Worm (Caenorhabditis elegans) whole organism, young adult: ENCODE results near the gene sre-27.

Source experiments
- B0261.1 ChIP-seq: sonication (generic microtip); optimal IDR thresholded peaks from 2 replicates; lab custom pipeline; 2016; ENCODE audit warnings: mild to moderate bottlenecking, missing genetic modification characterization, moderate library complexity, missing compliant biosample characterization
- B0336.3 ChIP-seq: fragments of 200-800 bp; sonication (Bioruptor generic); IDR thresholded peaks from 2 replicates; pipeline ENCODE4 v1.3.6; 2022; ENCODE audit warnings: missing genetic modification characterization, missing compliant biosample characterization
- C06A6.2 ChIP-seq: fragments of 200-800 bp; sonication (Bioruptor generic); conservative IDR thresholded peaks from 2 replicates; pipeline ENCODE4 v1.3.6; 2022; ENCODE audit warnings: missing genetic modification characterization, missing compliant biosample characterization
- F23B12.7 ChIP-seq: sonication (generic microtip); optimal IDR thresholded peaks from 2 replicates; lab custom pipeline; 2017; ENCODE audit warnings: missing genetic modification characterization, mild to moderate bottlenecking, missing compliant biosample characterization, antibody characterized with exemption, moderate library complexity; ENCODE audit not compliant: insufficient read depth
- F33H1.4 ChIP-seq: fragments of 200-800 bp; sonication (Bioruptor generic); IDR thresholded peaks from 2 replicates; pipeline ENCODE4 v1.3.6; 2022; ENCODE audit warnings: missing genetic modification reagents, missing genetic modification characterization, missing compliant biosample characterization
- F39B2.1 ChIP-seq: fragments of 200-800 bp; sonication (Bioruptor generic); IDR thresholded peaks from 2 replicates; pipeline ENCODE4 v1.3.6; 2022; ENCODE audit warnings: missing genetic modification reagents, missing genetic modification characterization, missing compliant biosample characterization
- F52B5.7 ChIP-seq: sonication (generic microtip); optimal IDR thresholded peaks from 2 replicates; lab custom pipeline; 2016; ENCODE audit warnings: mild to moderate bottlenecking, missing genetic modification characterization, missing compliant biosample characterization
- F55B11.4 ChIP-seq: sonication (generic microtip); optimal IDR thresholded peaks from 2 replicates; lab custom pipeline; 2016; ENCODE audit warnings: missing compliant biosample characterization, missing genetic modification characterization, borderline replicate concordance; ENCODE audit not compliant: insufficient read depth
- K12H6.12 ChIP-seq: fragments of 200-800 bp; sonication (Bioruptor generic); optimal IDR thresholded peaks from 2 replicates; lab custom pipeline; 2018; ENCODE audit warnings: mild to moderate bottlenecking, missing genetic modification characterization, missing compliant biosample characterization
- T07F8.4 ChIP-seq: sonication (generic microtip); optimal IDR thresholded peaks from 2 replicates; lab custom pipeline; 2016; ENCODE audit warnings: mild to moderate bottlenecking, missing genetic modification characterization, moderate library complexity, missing compliant biosample characterization
- Y56A3A.18 ChIP-seq: fragments of 200-800 bp; sonication (Bioruptor generic); IDR thresholded peaks from 2 replicates; pipeline ENCODE4 v1.3.6; 2022; ENCODE audit warnings: missing genetic modification reagents, missing genetic modification characterization, missing compliant biosample characterization
- Y95B8A.8 ChIP-seq: fragments of 200-800 bp; sonication (Bioruptor generic); IDR thresholded peaks from 2 replicates; pipeline ENCODE4 v1.3.6; 2022; ENCODE audit warnings: missing genetic modification reagents, missing genetic modification characterization, missing compliant biosample characterization
- ZK185.1 ChIP-seq: sonication (generic microtip); optimal IDR thresholded peaks from 2 replicates; lab custom pipeline; 2016; ENCODE audit warnings: mild to moderate bottlenecking, missing genetic modification characterization, missing compliant biosample characterization; ENCODE audit not compliant: poor library complexity, severe bottlenecking
- akir-1 ChIP-seq: fragments of 200-800 bp; sonication (Bioruptor generic); optimal IDR thresholded peaks from 2 replicates; lab custom pipeline; 2018; ENCODE audit warnings: mild to moderate bottlenecking, missing genetic modification characterization, moderate library complexity, missing compliant biosample characterization
- attf-6 ChIP-seq: fragments of 200-800 bp; sonication (Bioruptor generic); IDR thresholded peaks from 2 replicates; pipeline ENCODE4 v1.3.6; 2022; ENCODE audit warnings: missing genetic modification reagents, missing genetic modification characterization, missing compliant biosample characterization
- bed-1 ChIP-seq: fragments of 200-800 bp; sonication (Bioruptor generic); IDR thresholded peaks from 2 replicates; pipeline ENCODE4 v1.3.6; 2022; ENCODE audit warnings: missing genetic modification reagents, missing genetic modification characterization, missing compliant biosample characterization
- bed-2 ChIP-seq: fragments of 200-800 bp; sonication (Bioruptor generic); IDR thresholded peaks from 2 replicates; pipeline ENCODE4 v1.3.6; 2022; ENCODE audit warnings: missing genetic modification reagents, missing genetic modification characterization, missing compliant biosample characterization
- cebp-2 ChIP-seq: fragments of 200-800 bp; sonication (Bioruptor generic); IDR thresholded peaks from 2 replicates; pipeline ENCODE4 v1.3.6; 2022; ENCODE audit warnings: missing genetic modification characterization, missing compliant biosample characterization
- ceh-58 ChIP-seq: fragments of 200-800 bp; sonication (Bioruptor generic); IDR thresholded peaks from 2 replicates; pipeline ENCODE4 v1.3.6; 2022; ENCODE audit warnings: missing genetic modification characterization, missing compliant biosample characterization
- die-1 ChIP-seq: sonication (generic microtip); optimal IDR thresholded peaks from 2 replicates; lab custom pipeline; 2016; ENCODE audit warnings: missing genotype, mild to moderate bottlenecking, missing genetic modification characterization, missing compliant biosample characterization
- dpff-1 ChIP-seq: sonication (generic microtip); optimal IDR thresholded peaks from 2 replicates; lab custom pipeline; 2017; ENCODE audit warnings: mild to moderate bottlenecking, missing genetic modification characterization, missing compliant biosample characterization
- ekl-4 ChIP-seq: fragments of 200-800 bp; sonication (Bioruptor generic); IDR thresholded peaks from 2 replicates; pipeline ENCODE4 v1.3.6; 2022; ENCODE audit warnings: missing genetic modification reagents, missing genetic modification characterization, missing compliant biosample characterization
- fkh-3 ChIP-seq: sonication (generic microtip); optimal IDR thresholded peaks from 2 replicates; lab custom pipeline; 2016; ENCODE audit warnings: mild to moderate bottlenecking, missing genetic modification characterization, missing compliant biosample characterization
- hlh-12 ChIP-seq: sonication (generic microtip); optimal IDR thresholded peaks from 2 replicates; lab custom pipeline; 2016; ENCODE audit warnings: missing genetic modification characterization, missing compliant biosample characterization
- hsf-1 ChIP-seq: fragments of 200-800 bp; sonication (Bioruptor generic); IDR thresholded peaks from 2 replicates; pipeline ENCODE4 v1.3.6; 2022; ENCODE audit warnings: missing genetic modification reagents, missing genetic modification characterization, missing compliant biosample characterization
- madf-10 ChIP-seq: sonication (generic microtip); optimal IDR thresholded peaks from 2 replicates; lab custom pipeline; 2016; ENCODE audit warnings: mild to moderate bottlenecking, missing genetic modification characterization, missing compliant biosample characterization
- mcd-1 ChIP-seq: fragments of 200-800 bp; sonication (Bioruptor generic); IDR thresholded peaks from 2 replicates; pipeline ENCODE4 v1.3.6; 2022; ENCODE audit warnings: missing genetic modification reagents, missing genetic modification characterization, missing compliant biosample characterization
- nfya-2 ChIP-seq: fragments of 200-800 bp; sonication (Bioruptor generic); IDR thresholded peaks from 2 replicates; pipeline ENCODE4 v1.3.6; 2022; ENCODE audit warnings: missing genetic modification reagents, missing genetic modification characterization, missing compliant biosample characterization
- nfyb-1 ChIP-seq: fragments of 200-800 bp; sonication (Bioruptor generic); IDR thresholded peaks from 2 replicates; pipeline ENCODE4 v1.3.6; 2022; ENCODE audit warnings: missing genetic modification reagents, missing genetic modification characterization, missing compliant biosample characterization
- pbrm-1 ChIP-seq: fragments of 200-800 bp; sonication (Bioruptor generic); IDR thresholded peaks from 2 replicates; pipeline ENCODE4 v1.3.6; 2022; ENCODE audit warnings: missing genetic modification reagents, missing genetic modification characterization, missing compliant biosample characterization
- rcor-1 ChIP-seq: fragments of 200-800 bp; sonication (Bioruptor generic); IDR thresholded peaks from 2 replicates; pipeline ENCODE4 v1.3.6; 2022; ENCODE audit warnings: missing genetic modification reagents, missing genetic modification characterization, missing compliant biosample characterization
- rec-8 ChIP-seq, 2 experiments: sonication (generic microtip); optimal IDR thresholded peaks; 2 replicates each; lab custom pipeline; 2016; ENCODE audit warnings: mild to moderate bottlenecking in 2 of 2, missing genetic modification characterization in 2 of 2, missing genetic modification reagents in 2 of 2, missing genotype in 2 of 2, missing biosample characterization in 1 of 2, missing compliant biosample characterization in 1 of 2, moderate library complexity in 1 of 2
- repo-1 ChIP-seq: sonication (generic microtip); optimal IDR thresholded peaks from 2 replicates; lab custom pipeline; 2017; ENCODE audit warnings: mild to moderate bottlenecking, missing genetic modification characterization, missing compliant biosample characterization
- snpc-3.4 ChIP-seq: sonication (generic microtip); optimal IDR thresholded peaks from 2 replicates; lab custom pipeline; 2017; ENCODE audit warnings: missing genetic modification characterization, mild to moderate bottlenecking, missing compliant biosample characterization, antibody characterized with exemption, moderate library complexity, missing genotype, missing genetic modification reagents
- tbp1 ChIP-seq: fragments of 200-800 bp; sonication (Bioruptor generic); optimal IDR thresholded peaks from 2 replicates; lab custom pipeline; 2018; ENCODE audit warnings: mild to moderate bottlenecking, missing genetic modification characterization, missing compliant biosample characterization
- unc-130 ChIP-seq: sonication (generic microtip); optimal IDR thresholded peaks from 2 replicates; lab custom pipeline; 2016; ENCODE audit warnings: missing genetic modification reagents, missing genetic modification characterization, missing compliant biosample characterization
- ztf-22 ChIP-seq: fragments of 200-800 bp; sonication (Bioruptor generic); optimal IDR thresholded peaks from 2 replicates; lab custom pipeline; 2018; ENCODE audit warnings: mild to moderate bottlenecking, missing genetic modification characterization, moderate library complexity, missing compliant biosample characterization
- ztf-25 ChIP-seq: fragments of 200-800 bp; sonication (Bioruptor generic); IDR thresholded peaks from 2 replicates; pipeline ENCODE4 v1.3.6; 2022; ENCODE audit warnings: missing genetic modification reagents, missing genetic modification characterization, missing compliant biosample characterization
- ztf-26 ChIP-seq: sonication (generic microtip); optimal IDR thresholded peaks from 2 replicates; lab custom pipeline; 2017; ENCODE audit warnings: missing genetic modification characterization, missing compliant biosample characterization
- ztf-28 ChIP-seq: fragments of 200-800 bp; sonication (Bioruptor generic); IDR thresholded peaks from 2 replicates; pipeline ENCODE4 v1.3.6; 2022; ENCODE audit warnings: missing genetic modification reagents, missing genetic modification characterization, missing compliant biosample characterization
- ztf-3 ChIP-seq: fragments of 200-800 bp; sonication (Bioruptor generic); optimal IDR thresholded peaks from 2 replicates; lab custom pipeline; 2018; ENCODE audit warnings: mild to moderate bottlenecking, missing genetic modification characterization, missing compliant biosample characterization

The sre-27 gene

ce11 chrII:12389783-12390182 lies 27.6 kb downstream of the sre-27 start, which contains the start of gene Y57A10B.6:
Gene Y57A10B.6, plus strand, starts transcription at chrII:12390083.
- TF ChIP-seq hsf-1, result no peak
- no peak for TF ChIP-seq F23B12.7 (tag; lab: Kevin White, UChicago)
- no peak for TF ChIP-seq repo-1 (tag; lab: Kevin White, UChicago)
- no peak for TF ChIP-seq ceh-58 (GFP tag; lab: Robert Waterston, UW)
- TF ChIP-seq C06A6.2, result no peak
- no peak for TF ChIP-seq K12H6.12 (tag; lab: Kevin White, UChicago)
- TF ChIP-seq die-1 (tag; lab: Kevin White, UChicago), result no peak
- no peak for TF ChIP-seq attf-6 (GFP tag; lab: Robert Waterston, UW)
- no peak for TF ChIP-seq fkh-3 (tag; lab: Kevin White, UChicago)
- no peak for TF ChIP-seq Y95B8A.8
- no peak for TF ChIP-seq bed-1 (GFP tag; lab: Robert Waterston, UW)
- no peak for TF ChIP-seq dpff-1 (tag; lab: Kevin White, UChicago)
- no peak for TF ChIP-seq B0261.1 (tag; lab: Kevin White, UChicago)
- no peak for TF ChIP-seq ztf-26
- no peak for TF ChIP-seq madf-10 (tag; lab: Kevin White, UChicago)
- no peak for TF ChIP-seq snpc-3.4 (tag; lab: Kevin White, UChicago)
- TF ChIP-seq nfyb-1 (GFP tag; lab: Robert Waterston, UW), result no peak

ce11 chrII:12387980-12388379 lies 29.4 kb downstream of the sre-27 start, which contains the start of gene sre-41:
Gene sre-41, plus strand, starts transcription at chrII:12388280.
- TF ChIP-seq ztf-22 (GFP tag; lab: Kevin White, UChicago) (no peak), bed-2 (no peak), snpc-3.4 (tag; lab: Kevin White, UChicago) (no peak), F33H1.4 (GFP tag; lab: Robert Waterston, UW) (no peak), F39B2.1 (GFP tag; lab: Robert Waterston, UW) (no peak), hlh-12 (no peak), mcd-1 (GFP tag; lab: Robert Waterston, UW) (no peak), hsf-1 (no peak), rcor-1 (no peak), ekl-4 (GFP tag; lab: Robert Waterston, UW) (no peak), nfyb-1 (GFP tag; lab: Robert Waterston, UW) (no peak), B0336.3 (no peak), cebp-2 (GFP tag; lab: Robert Waterston, UW) (no peak), F52B5.7 (no peak), F55B11.4 (tag; lab: Kevin White, UChicago) (no peak)

ce11 chrII:12387487-12387886 lies 29.9 kb downstream of the sre-27 start:
- TF ChIP-seq hlh-12 (no peak), cebp-2 (GFP tag; lab: Robert Waterston, UW) (no peak), dpff-1 (tag; lab: Kevin White, UChicago) (no peak), ZK185.1 (tag; lab: Kevin White, UChicago) (no peak), ztf-28 (GFP tag; lab: Robert Waterston, UW) (no peak), ztf-3 (GFP tag; lab: Kevin White, UChicago) (no peak), F23B12.7 (tag; lab: Kevin White, UChicago) (no peak), rcor-1 (no peak), nfya-2 (GFP tag; lab: Robert Waterston, UW) (no peak), T07F8.4 (tag; lab: Kevin White, UChicago) (no peak), akir-1 (no peak), Y56A3A.18 (GFP tag; lab: Robert Waterston, UW) (no peak), unc-130 (no peak), rec-8 (tag; optimal IDR thresholded peaks at IDR 0.05; lab: Kevin White, UChicago) (no peak), ztf-25 (GFP tag; lab: Robert Waterston, UW) (no peak), pbrm-1 (GFP tag; lab: Robert Waterston, UW) (no peak), tbp1 (no peak), K12H6.12 (tag; lab: Kevin White, UChicago) (no peak)
